Fruit fly (Drosophila melanogaster) whole organism, larva: Measurements from ENCODE around the gene CG12795.

Experiments used
- noc ChIP-seq: fragments of 200-800 bp; sonication (Bioruptor generic); optimal IDR thresholded peaks from 3 replicates; lab custom pipeline; 2019; ENCODE audit warnings: missing biosample characterization, mild to moderate bottlenecking, missing genetic modification characterization, moderate library complexity

CG12795 gene

dm6 chr2L:3452286-3452685 lies at the start of gene CG12795:
Gene CG12795, plus strand, starts transcription at chr2L:3452466.
- TF ChIP-seq noc (tag; lab: Kevin White, UChicago), result no peak

- TF ChIP-seq noc (tag; lab: Kevin White, UChicago), result no peak
Observed at dm6 chr2L:3407722-3408121, 44.5 kb upstream of the CG12795 start.

dm6 chr2L:3410260-3410659 lies 42.0 kb upstream of the CG12795 start, which contains the start of gene CG8840:
Gene CG8840, plus strand, starts transcription at chr2L:3410560.
- no peak for TF ChIP-seq noc (tag; lab: Kevin White, UChicago)

dm6 chr2L:3416527-3417304 lies 35.5 kb upstream of the CG12795 start, which contains the start of gene CG31952:
Gene CG31952, plus strand, starts transcription at chr2L:3416693.
- peak; percentile 2 for TF ChIP-seq noc (tag; lab: Kevin White, UChicago)

- TF ChIP-seq noc (tag; lab: Kevin White, UChicago), result no peak
Observed at dm6 chr2L:3417613-3418012, 34.7 kb upstream of the CG12795 start.

- no peak for TF ChIP-seq noc (tag; lab: Kevin White, UChicago)
Observed at dm6 chr2L:3422753-3423152, 29.5 kb upstream of the CG12795 start.

dm6 chr2L:3425947-3426346 lies 26.3 kb upstream of the CG12795 start:
- no peak for TF ChIP-seq noc (tag; lab: Kevin White, UChicago)

dm6 chr2L:3426669-3427232 lies 25.5 kb upstream of the CG12795 start, which contains the start of gene Pgant2:
Gene Pgant2, minus strand, starts transcription at chr2L:3426719.
- no peak for TF ChIP-seq noc (tag; lab: Kevin White, UChicago)

dm6 chr2L:3428419-3429097 lies 23.7 kb upstream of the CG12795 start:
- no peak for TF ChIP-seq noc (tag; lab: Kevin White, UChicago)

dm6 chr2L:3435086-3435485 lies 17.2 kb upstream of the CG12795 start:
- no peak for TF ChIP-seq noc (tag; lab: Kevin White, UChicago)

dm6 chr2L:3436347-3436746 lies 15.9 kb upstream of the CG12795 start:
- TF ChIP-seq noc (tag; lab: Kevin White, UChicago), result no peak

- TF ChIP-seq noc (tag; lab: Kevin White, UChicago), result no peak
Observed at dm6 chr2L:3437068-3437467, 15.2 kb upstream of the CG12795 start.

- no peak for TF ChIP-seq noc (tag; lab: Kevin White, UChicago)
Observed at dm6 chr2L:3438078-3438477, 14.2 kb upstream of the CG12795 start.

- TF ChIP-seq noc (tag; lab: Kevin White, UChicago), result no peak
Observed at dm6 chr2L:3439502-3439901, 12.8 kb upstream of the CG12795 start.

dm6 chr2L:3440322-3440721 lies 11.9 kb upstream of the CG12795 start:
- no peak for TF ChIP-seq noc (tag; lab: Kevin White, UChicago)

- no peak for TF ChIP-seq noc (tag; lab: Kevin White, UChicago)
Observed at dm6 chr2L:3441158-3441557, 11.1 kb upstream of the CG12795 start.
